Fruit fly (Drosophila melanogaster) whole organism, embryonic: ENCODE data around the gene CG7557.

Experiments
- Atf6 ChIP-seq: fragments of 200-800 bp; sonication (Bioruptor generic); IDR thresholded peaks from 2 replicates; pipeline ENCODE4 v1.3.6; 2022; ENCODE audit warnings: missing biosample characterization, missing genetic modification characterization
- Bgb ChIP-seq: fragments of 200-800 bp; sonication (Bioruptor generic); IDR thresholded peaks from 2 replicates; pipeline ENCODE4 v1.3.6; 2022; ENCODE audit warnings: missing biosample characterization, missing genetic modification characterization; ENCODE audit not compliant: partially characterized antibody
- Blimp-1 ChIP-seq: fragments of 200-800 bp; sonication (Bioruptor generic); optimal IDR thresholded peaks from 3 replicates; lab custom pipeline; 2018; ENCODE audit warnings: missing biosample characterization, missing genetic modification characterization, mild to moderate bottlenecking, moderate library complexity, missing genetic modification reagents
- CG10321 ChIP-seq: fragments of 200-800 bp; sonication (Bioruptor generic); IDR thresholded peaks from 2 replicates; pipeline ENCODE4 v1.3.6; 2022; ENCODE audit warnings: missing biosample characterization, missing genetic modification characterization
- CG10565 ChIP-seq: fragments of 200-800 bp; sonication (Bioruptor generic); optimal IDR thresholded peaks from 3 replicates; lab custom pipeline; 2016; ENCODE audit warnings: missing biosample characterization, mild to moderate bottlenecking, missing genetic modification characterization
- CG10654 ChIP-seq: fragments of 200-800 bp; sonication (Bioruptor generic); optimal IDR thresholded peaks from 2 replicates; lab custom pipeline; 2016; ENCODE audit warnings: missing biosample characterization, missing genetic modification characterization
- CG11247 ChIP-seq: fragments of 200-800 bp; sonication (Bioruptor generic); IDR thresholded peaks from 2 replicates; pipeline ENCODE4 v1.3.6; 2022; ENCODE audit warnings: missing biosample characterization, missing genetic modification characterization
- CG11723 ChIP-seq: fragments of 200-800 bp; sonication (Bioruptor generic); optimal IDR thresholded peaks from 2 replicates; lab custom pipeline; 2017; ENCODE audit warnings: missing biosample characterization, mild to moderate bottlenecking, missing genetic modification characterization
- CG12155 ChIP-seq: fragments of 200-800 bp; sonication (Bioruptor generic); optimal IDR thresholded peaks from 3 replicates; lab custom pipeline; 2016; ENCODE audit warnings: missing biosample characterization, missing genetic modification characterization
- CG15601 ChIP-seq: fragments of 200-800 bp; sonication (Bioruptor generic); optimal IDR thresholded peaks from 3 replicates; lab custom pipeline; 2019; ENCODE audit warnings: missing biosample characterization, mild to moderate bottlenecking, missing genetic modification characterization, moderate library complexity
- CG17829 ChIP-seq: fragments of 200-800 bp; optimal IDR thresholded peaks from 2 replicates; lab custom pipeline; 2019; ENCODE audit warnings: missing biosample characterization, mild to moderate bottlenecking, missing genetic modification characterization, moderate library complexity
- CG2116 ChIP-seq: fragments of 200-800 bp; sonication (Bioruptor generic); optimal IDR thresholded peaks from 3 replicates; lab custom pipeline; 2018; ENCODE audit warnings: missing biosample characterization, mild to moderate bottlenecking, missing genetic modification characterization
- CG2202 ChIP-seq: fragments of 200-800 bp; sonication (Bioruptor generic); optimal IDR thresholded peaks from 2 replicates; lab custom pipeline; 2018; ENCODE audit warnings: missing biosample characterization, mild to moderate bottlenecking, missing genetic modification characterization
- CG2712 ChIP-seq: fragments of 200-800 bp; optimal IDR thresholded peaks from 3 replicates; lab custom pipeline; 2019; ENCODE audit warnings: missing biosample characterization, mild to moderate bottlenecking, missing genetic modification characterization, moderate library complexity
- CG31388 ChIP-seq: fragments of 200-800 bp; sonication (Bioruptor generic); optimal IDR thresholded peaks from 2 replicates; lab custom pipeline; 2016; ENCODE audit warnings: missing biosample characterization, missing genetic modification characterization
- CG32772 ChIP-seq: fragments of 200-800 bp; sonication (Bioruptor generic); IDR thresholded peaks from 2 replicates; pipeline ENCODE4 v1.3.6; 2022; ENCODE audit warnings: missing biosample characterization, missing genetic modification characterization
- CG3407 ChIP-seq: fragments of 200-800 bp; sonication (Bioruptor generic); optimal IDR thresholded peaks from 2 replicates; lab custom pipeline; 2018; ENCODE audit warnings: missing biosample characterization, mild to moderate bottlenecking, missing genetic modification characterization
- CG3726 ChIP-seq: fragments of 200-800 bp; sonication (Bioruptor generic); IDR thresholded peaks from 3 replicates; pipeline ENCODE4, ENCODE4 v1.3.6; 2022; ENCODE audit warnings: missing biosample characterization, missing genetic modification characterization
- CG4328 ChIP-seq: fragments of 200-800 bp; sonication (Bioruptor generic); optimal IDR thresholded peaks from 3 replicates; lab custom pipeline; 2017; ENCODE audit warnings: missing biosample characterization, missing genetic modification reagents, missing genetic modification characterization
- CG7928 ChIP-seq: fragments of 200-800 bp; sonication (Bioruptor generic); optimal IDR thresholded peaks from 2 replicates; lab custom pipeline; 2017; ENCODE audit warnings: missing biosample characterization, mild to moderate bottlenecking, missing genetic modification characterization
- CG7963 ChIP-seq: fragments of 200-800 bp; sonication (Bioruptor generic); IDR thresholded peaks from 3 replicates; pipeline ENCODE4 v1.3.6; 2022; ENCODE audit warnings: missing biosample characterization, missing genetic modification characterization; ENCODE audit not compliant: partially characterized antibody
- CG8359 ChIP-seq: fragments of 200-800 bp; sonication (Bioruptor generic); optimal IDR thresholded peaks from 2 replicates; lab custom pipeline; 2017; ENCODE audit warnings: missing biosample characterization, mild to moderate bottlenecking, missing genetic modification characterization, borderline replicate concordance
- CG9215 ChIP-seq: fragments of 200-800 bp; sonication (Bioruptor generic); IDR thresholded peaks from 2 replicates; pipeline ENCODE4 v1.3.6; 2022; ENCODE audit warnings: missing biosample characterization, missing genetic modification characterization
- CG9437 ChIP-seq: fragments of 200-800 bp; sonication (Bioruptor generic); optimal IDR thresholded peaks from 2 replicates; lab custom pipeline; 2018; ENCODE audit warnings: missing biosample characterization, mild to moderate bottlenecking, missing genetic modification characterization
- Dbx ChIP-seq: fragments of 200-800 bp; sonication (Bioruptor generic); IDR thresholded peaks from 3 replicates; pipeline ENCODE4 v1.3.6; 2022; ENCODE audit warnings: missing biosample characterization, missing genetic modification characterization
- Doc3 ChIP-seq: fragments of 200-800 bp; sonication (Bioruptor generic); IDR thresholded peaks from 3 replicates; pipeline ENCODE4 v1.3.6; 2022; ENCODE audit warnings: missing biosample characterization, missing genetic modification characterization; ENCODE audit not compliant: partially characterized antibody
- HLH3B ChIP-seq: fragments of 200-800 bp; sonication (Bioruptor generic); IDR thresholded peaks from 2 replicates; pipeline ENCODE4 v1.3.6; 2022; ENCODE audit warnings: missing biosample characterization, missing genetic modification characterization
- Hmr ChIP-seq: fragments of 200-800 bp; sonication (Bioruptor generic); optimal IDR thresholded peaks from 3 replicates; lab custom pipeline; 2017; ENCODE audit warnings: mild to moderate bottlenecking, missing biosample characterization, missing genetic modification reagents, missing genetic modification characterization
- MTF-1 ChIP-seq: fragments of 200-800 bp; sonication (Bioruptor generic); optimal IDR thresholded peaks from 2 replicates; lab custom pipeline; 2018; ENCODE audit warnings: missing biosample characterization, mild to moderate bottlenecking, missing genetic modification characterization, borderline replicate concordance
- Meics ChIP-seq: fragments of 200-800 bp; sonication (Bioruptor generic); optimal IDR thresholded peaks from 2 replicates; lab custom pipeline; 2017; ENCODE audit warnings: missing biosample characterization, mild to moderate bottlenecking, missing genetic modification characterization
- Side ChIP-seq: fragments of 200-800 bp; sonication (Bioruptor generic); optimal IDR thresholded peaks from 2 replicates; lab custom pipeline; 2016; ENCODE audit warnings: missing biosample characterization, missing genetic modification characterization
- Sox102F ChIP-seq: fragments of 200-800 bp; sonication (Bioruptor generic); optimal IDR thresholded peaks from 2 replicates; lab custom pipeline; 2018; ENCODE audit warnings: missing biosample characterization, mild to moderate bottlenecking, missing genetic modification characterization, moderate library complexity
- amos ChIP-seq: fragments of 200-800 bp; sonication (Bioruptor generic); IDR thresholded peaks from 2 replicates; pipeline ENCODE4 v1.3.6; 2022; ENCODE audit warnings: missing biosample characterization, missing genetic modification characterization; ENCODE audit not compliant: partially characterized antibody
- chinmo ChIP-seq: fragments of 200-800 bp; sonication (Bioruptor generic); IDR thresholded peaks from 4 replicates; pipeline ENCODE4 v1.3.6; 2022; ENCODE audit warnings: missing biosample characterization, missing genetic modification characterization; ENCODE audit not compliant: partially characterized antibody
- crp ChIP-seq, 2 experiments: fragments of 200-800 bp; sonication (Bioruptor generic); optimal IDR thresholded peaks; 2 replicates in 1 of 2; 3 replicates in 1 of 2; lab custom pipeline; 2017; ENCODE audit warnings: missing biosample characterization in 2 of 2, missing genetic modification characterization in 2 of 2, mild to moderate bottlenecking in 1 of 2, moderate library complexity in 1 of 2
- dm ChIP-seq: fragments of 200-800 bp; sonication (Bioruptor generic); optimal IDR thresholded peaks from 3 replicates; lab custom pipeline; 2016; ENCODE audit warnings: missing biosample characterization, missing genetic modification characterization
- esg ChIP-seq: fragments of 200-800 bp; sonication (Bioruptor generic); conservative IDR thresholded peaks from 2 replicates; pipeline ENCODE4 v1.3.6; 2022; ENCODE audit warnings: missing biosample characterization, missing genetic modification characterization
- gem ChIP-seq: fragments of 200-800 bp; sonication (Bioruptor generic); optimal IDR thresholded peaks from 2 replicates; lab custom pipeline; 2019; ENCODE audit warnings: missing biosample characterization, mild to moderate bottlenecking, missing genetic modification characterization, moderate library complexity
- grau ChIP-seq: fragments of 200-800 bp; optimal IDR thresholded peaks from 3 replicates; lab custom pipeline; 2019; ENCODE audit warnings: missing biosample characterization, mild to moderate bottlenecking, missing genetic modification characterization, moderate library complexity
- gt ChIP-seq: fragments of 200-800 bp; sonication (Bioruptor generic); IDR thresholded peaks from 2 replicates; pipeline ENCODE4 v1.3.6; 2022; ENCODE audit warnings: missing biosample characterization, missing genetic modification characterization
- ind ChIP-seq: fragments of 200-800 bp; sonication (Bioruptor generic); optimal IDR thresholded peaks from 3 replicates; lab custom pipeline; 2016; ENCODE audit warnings: missing biosample characterization, missing genetic modification characterization
- lilli ChIP-seq: fragments of 200-800 bp; sonication (Bioruptor generic); optimal IDR thresholded peaks from 3 replicates; lab custom pipeline; 2016; ENCODE audit warnings: missing biosample characterization, missing genetic modification characterization
- mld ChIP-seq: fragments of 200-800 bp; sonication (Bioruptor generic); IDR thresholded peaks from 3 replicates; pipeline ENCODE4 v1.3.6; 2022; ENCODE audit warnings: missing biosample characterization, missing genetic modification characterization; ENCODE audit not compliant: partially characterized antibody
- pan ChIP-seq, 4 experiments: fragments of >200 bp in 3 of 4; fragments of 200-800 bp in 1 of 4; sonication (Bioruptor generic) in 1 of 4; optimal IDR thresholded peaks in 3 of 4; IDR thresholded peaks in 1 of 4; 2 replicates each; pipeline versions ENCODE4 v1.3.6 to Lab custom; 2017 to 2022; ENCODE audit warnings: missing biosample characterization in 2 of 4, missing genetic modification characterization in 2 of 4, mixed read lengths in 1 of 4
- prd ChIP-seq, 3 experiments: fragments of >200 bp in 2 of 3; fragments of 200-800 bp in 1 of 3; sonication (Bioruptor generic) in 1 of 3; optimal IDR thresholded peaks in 2 of 3; IDR thresholded peaks in 1 of 3; 2 replicates in 2 of 3; 3 replicates in 1 of 3; pipeline versions ENCODE4 v1.3.6 to Lab custom; 2017 to 2022; ENCODE audit warnings: missing biosample characterization in 1 of 3, missing genetic modification characterization in 1 of 3
- sens ChIP-seq: fragments of 200-800 bp; sonication (Bioruptor generic); peaks from one replicate; lab custom pipeline; 2016; ENCODE audit warnings: missing biosample characterization, missing genetic modification characterization
- slp2 ChIP-seq: fragments of 200-800 bp; sonication (Bioruptor generic); optimal IDR thresholded peaks from 2 replicates; lab custom pipeline; 2016; ENCODE audit warnings: missing biosample characterization, missing genetic modification characterization
- ssp ChIP-seq: fragments of 200-800 bp; sonication (Bioruptor generic); IDR thresholded peaks from 2 replicates; pipeline ENCODE4 v1.3.6; 2022; ENCODE audit warnings: missing biosample characterization, missing genetic modification characterization
- vvl ChIP-seq: fragments of 200-800 bp; sonication (Bioruptor generic); IDR thresholded peaks from 2 replicates; pipeline ENCODE4 v1.3.6; 2022; ENCODE audit warnings: missing biosample characterization, missing genetic modification characterization

The CG7557 gene

dm6 chr3L:11402305-11402704 lies 42.7 kb upstream of the CG7557 start (continued):
- TF ChIP-seq MTF-1 (GFP tag; lab: Kevin White, UChicago) = no peak
- no peak for TF ChIP-seq dm (GFP tag; lab: Kevin White, UChicago)
- peak; percentile 42; the same call in 1 of the 2 replicates for TF ChIP-seq ssp (GFP tag; lab: Robert Waterston, UW)
- no peak for TF ChIP-seq chinmo (GFP tag; lab: Robert Waterston, UW)
- peak; percentile 56 for TF ChIP-seq lilli
- no peak for TF ChIP-seq CG10565 (GFP tag; lab: Kevin White, UChicago)
- TF ChIP-seq Blimp-1 = peak; percentile 32
- TF ChIP-seq CG12155 (GFP tag; lab: Kevin White, UChicago) = no peak
- no peak for TF ChIP-seq Sox102F (GFP tag; lab: Kevin White, UChicago)
- TF ChIP-seq CG8359 (GFP tag; lab: Kevin White, UChicago) = no peak
- TF ChIP-seq mld = no peak
- no peak for TF ChIP-seq CG3726 (GFP tag; lab: Robert Waterston, UW)
- TF ChIP-seq sens (GFP tag; lab: Kevin White, UChicago) = peak; percentile 88
- TF ChIP-seq slp2 = no peak
- TF ChIP-seq amos (GFP tag; lab: Robert Waterston, UW) = no peak
- TF ChIP-seq CG15601 (tag; lab: Kevin White, UChicago) = no peak
- peak; percentile 37 for TF ChIP-seq CG32772 (GFP tag; lab: Robert Waterston, UW)
- TF ChIP-seq grau (tag; lab: Kevin White, UChicago) = peak; percentile 36
- no peak for TF ChIP-seq CG17829
- no peak for TF ChIP-seq gt (GFP tag; lab: Robert Waterston, UW)
- 0 out of 2 replicates have a peak, but pooled peaks have one; percentile 10 for TF ChIP-seq CG11247 (GFP tag; lab: Robert Waterston, UW)
- TF ChIP-seq esg (GFP tag; lab: Robert Waterston, UW) = no peak
- peak; percentile 49; the same call in 1 of the 2 replicates for TF ChIP-seq vvl (GFP tag; lab: Robert Waterston, UW)
- TF ChIP-seq Side (GFP tag; lab: Kevin White, UChicago) = no peak
- TF ChIP-seq Atf6 (GFP tag; lab: Robert Waterston, UW) = 0 out of 2 replicates have a peak, but pooled peaks have one; percentile 17
- 0 out of 2 replicates have a peak, but pooled peaks have one; percentile 19 for TF ChIP-seq CG9215 (GFP tag; lab: Robert Waterston, UW)
- TF ChIP-seq CG2116 (GFP tag; lab: Kevin White, UChicago) = no peak
- no peak for TF ChIP-seq CG3407 (GFP tag; lab: Kevin White, UChicago)
- TF ChIP-seq gem (tag; lab: Kevin White, UChicago) = peak; percentile 32
- peak; percentile 37 for TF ChIP-seq CG2712 (tag; lab: Kevin White, UChicago)
- TF ChIP-seq CG9437 = no peak
- no peak for TF ChIP-seq CG7928 (GFP tag; lab: Kevin White, UChicago)
- TF ChIP-seq CG31388 (GFP tag; lab: Kevin White, UChicago) = no peak
- peak; percentile 47 for TF ChIP-seq Meics
- TF ChIP-seq pan (optimal IDR thresholded peaks at IDR 0.05; lab: Kevin White, UChicago) = no peak
- TF ChIP-seq pan (GFP tag; optimal IDR thresholded peaks at IDR 0.05 in 1 of 2, IDR thresholded peaks at IDR 0.05 in 1 of 2) = no peak
- TF ChIP-seq CG11723 (GFP tag; lab: Kevin White, UChicago) = no peak
- no peak for TF ChIP-seq CG10321
- no peak for TF ChIP-seq CG4328
- no peak for TF ChIP-seq HLH3B
- peak; percentile 54 for TF ChIP-seq Hmr (GFP tag; lab: Kevin White, UChicago)
- TF ChIP-seq CG10654 = no peak
- TF ChIP-seq Bgb (GFP tag; lab: Robert Waterston, UW) = no peak
- peak; percentile 42 for TF ChIP-seq ind
- no peak for TF ChIP-seq crp (GFP tag; optimal IDR thresholded peaks at IDR 0.05; lab: Kevin White, UChicago)
- no peak for TF ChIP-seq CG2202 (tag; lab: Kevin White, UChicago)
- TF ChIP-seq CG7963 (GFP tag; lab: Robert Waterston, UW) = no peak
- no peak for TF ChIP-seq Doc3 (GFP tag; lab: Robert Waterston, UW)
- no peak for TF ChIP-seq Dbx (GFP tag; lab: Robert Waterston, UW)
- TF ChIP-seq prd (optimal IDR thresholded peaks at IDR 0.05; lab: Kevin White, UChicago) = no peak
- peak; percentile 66 for TF ChIP-seq prd (GFP tag; IDR thresholded peaks at IDR 0.05; lab: Robert Waterston, UW)
